Worm (Caenorhabditis elegans) whole organism, young adult: ENCODE measurements around the gene ndub-3.

Experiments used
- B0019.2 ChIP-seq: fragments of 200-800 bp; sonication (Bioruptor generic); conservative IDR thresholded peaks from 2 replicates; pipeline ENCODE4 v1.3.6; 2022; ENCODE audit warnings: missing genetic modification reagents, missing genetic modification characterization, missing compliant biosample characterization
- D2030.7 ChIP-seq: fragments of 200-800 bp; sonication (Bioruptor generic); IDR thresholded peaks from 2 replicates; pipeline ENCODE4 v1.3.6; 2022; ENCODE audit warnings: missing genetic modification reagents, missing genetic modification characterization, missing compliant biosample characterization
- F37B4.10 ChIP-seq: fragments of 200-800 bp; sonication (Bioruptor generic); IDR thresholded peaks from 2 replicates; pipeline ENCODE4 v1.3.6; 2022; ENCODE audit warnings: missing genetic modification characterization, missing compliant biosample characterization
- F39B2.1 ChIP-seq: fragments of 200-800 bp; sonication (Bioruptor generic); IDR thresholded peaks from 2 replicates; pipeline ENCODE4 v1.3.6; 2022; ENCODE audit warnings: missing genetic modification reagents, missing genetic modification characterization, missing compliant biosample characterization
- F55B11.4 ChIP-seq: sonication (generic microtip); optimal IDR thresholded peaks from 2 replicates; lab custom pipeline; 2016; ENCODE audit warnings: missing compliant biosample characterization, missing genetic modification characterization, borderline replicate concordance; ENCODE audit not compliant: insufficient read depth
- F57A8.1 ChIP-seq: fragments of 200-800 bp; sonication (Bioruptor generic); optimal IDR thresholded peaks from 2 replicates; lab custom pipeline; 2018; ENCODE audit warnings: mild to moderate bottlenecking, missing genetic modification characterization, moderate library complexity, missing compliant biosample characterization
- K11D2.4 ChIP-seq: fragments of 200-800 bp; sonication (Bioruptor generic); IDR thresholded peaks from 2 replicates; pipeline ENCODE4 v1.3.6; 2022; ENCODE audit warnings: missing genetic modification reagents, missing genetic modification characterization, missing compliant biosample characterization
- T07F8.4 ChIP-seq: sonication (generic microtip); optimal IDR thresholded peaks from 2 replicates; lab custom pipeline; 2016; ENCODE audit warnings: mild to moderate bottlenecking, missing genetic modification characterization, moderate library complexity, missing compliant biosample characterization
- Y53F4B.3 ChIP-seq: fragments of 200-800 bp; sonication (Bioruptor generic); IDR thresholded peaks from 2 replicates; pipeline ENCODE4 v1.3.6; 2022; ENCODE audit warnings: missing genetic modification reagents, missing genetic modification characterization, missing compliant biosample characterization
- Y53G8AR.9 ChIP-seq: fragments of 200-800 bp; sonication (Bioruptor generic); conservative IDR thresholded peaks from 2 replicates; pipeline ENCODE4 v1.3.6; 2022; ENCODE audit warnings: missing genetic modification reagents, missing genetic modification characterization, missing compliant biosample characterization
- Y56A3A.18 ChIP-seq: fragments of 200-800 bp; sonication (Bioruptor generic); IDR thresholded peaks from 2 replicates; pipeline ENCODE4 v1.3.6; 2022; ENCODE audit warnings: missing genetic modification reagents, missing genetic modification characterization, missing compliant biosample characterization
- akir-1 ChIP-seq: fragments of 200-800 bp; sonication (Bioruptor generic); optimal IDR thresholded peaks from 2 replicates; lab custom pipeline; 2018; ENCODE audit warnings: mild to moderate bottlenecking, missing genetic modification characterization, moderate library complexity, missing compliant biosample characterization
- aptf-3 ChIP-seq: fragments of 200-800 bp; sonication (Bioruptor generic); IDR thresholded peaks from 2 replicates; pipeline ENCODE4 v1.3.6; 2022; ENCODE audit warnings: missing genetic modification characterization, missing compliant biosample characterization
- ccch-3 ChIP-seq: fragments of 200-800 bp; sonication (Bioruptor generic); optimal IDR thresholded peaks from 2 replicates; lab custom pipeline; 2018; ENCODE audit warnings: mild to moderate bottlenecking, missing genetic modification characterization, missing compliant biosample characterization
- ceh-79 ChIP-seq: sonication (generic microtip); optimal IDR thresholded peaks from 2 replicates; lab custom pipeline; 2017; ENCODE audit warnings: mild to moderate bottlenecking, missing genetic modification characterization, missing compliant biosample characterization
- egl-18 ChIP-seq: fragments of 200-800 bp; sonication (Bioruptor generic); IDR thresholded peaks from 2 replicates; pipeline ENCODE4 v1.3.6; 2022; ENCODE audit warnings: missing genetic modification reagents, missing genetic modification characterization, missing compliant biosample characterization
- fkh-3 ChIP-seq: sonication (generic microtip); optimal IDR thresholded peaks from 2 replicates; lab custom pipeline; 2016; ENCODE audit warnings: mild to moderate bottlenecking, missing genetic modification characterization, missing compliant biosample characterization
- him-1 ChIP-seq: sonication (generic microtip); optimal IDR thresholded peaks from 2 replicates; lab custom pipeline; 2016; ENCODE audit warnings: missing genotype, missing genetic modification reagents, missing genetic modification characterization, missing compliant biosample characterization
- hlh-12 ChIP-seq: sonication (generic microtip); optimal IDR thresholded peaks from 2 replicates; lab custom pipeline; 2016; ENCODE audit warnings: missing genetic modification characterization, missing compliant biosample characterization
- hlh-26 ChIP-seq: fragments of 200-800 bp; sonication (Bioruptor generic); conservative IDR thresholded peaks from 2 replicates; pipeline ENCODE4 v1.3.6; 2022; ENCODE audit warnings: missing genetic modification reagents, missing genetic modification characterization, missing compliant biosample characterization
- hmg-1.2 ChIP-seq: fragments of 200-800 bp; sonication (Bioruptor generic); IDR thresholded peaks from 2 replicates; pipeline ENCODE4 v1.3.6; 2022; ENCODE audit warnings: missing genetic modification reagents, missing genetic modification characterization, missing compliant biosample characterization
- lin-54 ChIP-seq: fragments of 200-800 bp; sonication (Bioruptor generic); optimal IDR thresholded peaks from 2 replicates; lab custom pipeline; 2018; ENCODE audit warnings: mild to moderate bottlenecking, missing genetic modification characterization, missing compliant biosample characterization
- madf-3 ChIP-seq: fragments of 200-800 bp; sonication (Bioruptor generic); IDR thresholded peaks from 2 replicates; pipeline ENCODE4 v1.3.6; 2022; ENCODE audit warnings: missing genetic modification reagents, missing genetic modification characterization, missing compliant biosample characterization
- madf-6 ChIP-seq: fragments of 200-800 bp; sonication (Bioruptor generic); IDR thresholded peaks from 2 replicates; pipeline ENCODE4 v1.3.6; 2022; ENCODE audit warnings: missing genetic modification reagents, missing genetic modification characterization, missing compliant biosample characterization
- mcd-1 ChIP-seq: fragments of 200-800 bp; sonication (Bioruptor generic); IDR thresholded peaks from 2 replicates; pipeline ENCODE4 v1.3.6; 2022; ENCODE audit warnings: missing genetic modification reagents, missing genetic modification characterization, missing compliant biosample characterization
- mes-4 ChIP-seq: sonication (generic microtip); optimal IDR thresholded peaks from 2 replicates; lab custom pipeline; 2016; ENCODE audit warnings: missing genotype, missing genetic modification characterization, missing compliant biosample characterization
- mxl-1 ChIP-seq: sonication (generic microtip); optimal IDR thresholded peaks from 2 replicates; lab custom pipeline; 2016; ENCODE audit warnings: missing genetic modification characterization, missing compliant biosample characterization
- nfya-2 ChIP-seq: fragments of 200-800 bp; sonication (Bioruptor generic); IDR thresholded peaks from 2 replicates; pipeline ENCODE4 v1.3.6; 2022; ENCODE audit warnings: missing genetic modification reagents, missing genetic modification characterization, missing compliant biosample characterization
- nfyb-1 ChIP-seq: fragments of 200-800 bp; sonication (Bioruptor generic); IDR thresholded peaks from 2 replicates; pipeline ENCODE4 v1.3.6; 2022; ENCODE audit warnings: missing genetic modification reagents, missing genetic modification characterization, missing compliant biosample characterization
- nhr-27 ChIP-seq: fragments of 200-800 bp; sonication (Bioruptor generic); optimal IDR thresholded peaks from 2 replicates; lab custom pipeline; 2018; ENCODE audit warnings: mild to moderate bottlenecking, missing genetic modification characterization, moderate library complexity, missing compliant biosample characterization
- rec-8 ChIP-seq, 2 experiments: sonication (generic microtip); optimal IDR thresholded peaks; 2 replicates each; lab custom pipeline; 2016; ENCODE audit warnings: mild to moderate bottlenecking in 2 of 2, missing genetic modification characterization in 2 of 2, missing genetic modification reagents in 2 of 2, missing genotype in 2 of 2, missing biosample characterization in 1 of 2, missing compliant biosample characterization in 1 of 2, moderate library complexity in 1 of 2
- repo-1 ChIP-seq: sonication (generic microtip); optimal IDR thresholded peaks from 2 replicates; lab custom pipeline; 2017; ENCODE audit warnings: mild to moderate bottlenecking, missing genetic modification characterization, missing compliant biosample characterization
- rpc-1 ChIP-seq, 2 experiments: fragments of 150-350 bp in 1 of 2; sonication (generic microtip) in 1 of 2; optimal IDR thresholded peaks; 2 replicates each; lab custom pipeline; 2014 to 2018; ENCODE audit warnings: missing biosample characterization in 1 of 2, missing genetic modification characterization in 1 of 2, missing genetic modification reagents in 1 of 2, missing genotype in 1 of 2
- sea-2 ChIP-seq: fragments of 200-800 bp; sonication (Bioruptor generic); IDR thresholded peaks from 2 replicates; pipeline ENCODE4 v1.3.6; 2022; ENCODE audit warnings: missing genetic modification characterization, missing compliant biosample characterization
- sptf-2 ChIP-seq: fragments of 200-800 bp; sonication (Bioruptor generic); optimal IDR thresholded peaks from 2 replicates; lab custom pipeline; 2018; ENCODE audit warnings: mild to moderate bottlenecking, missing genetic modification characterization, missing compliant biosample characterization
- unc-62 ChIP-seq: fragments of 150-350 bp; optimal IDR thresholded peaks from 2 replicates; lab custom pipeline; 2014; ENCODE audit warnings: missing biosample characterization, missing genetic modification reagents, missing genetic modification characterization
- ztf-25 ChIP-seq: fragments of 200-800 bp; sonication (Bioruptor generic); IDR thresholded peaks from 2 replicates; pipeline ENCODE4 v1.3.6; 2022; ENCODE audit warnings: missing genetic modification reagents, missing genetic modification characterization, missing compliant biosample characterization
- ztf-3 ChIP-seq: fragments of 200-800 bp; sonication (Bioruptor generic); optimal IDR thresholded peaks from 2 replicates; lab custom pipeline; 2018; ENCODE audit warnings: mild to moderate bottlenecking, missing genetic modification characterization, missing compliant biosample characterization

The ndub-3 gene

DNA sequence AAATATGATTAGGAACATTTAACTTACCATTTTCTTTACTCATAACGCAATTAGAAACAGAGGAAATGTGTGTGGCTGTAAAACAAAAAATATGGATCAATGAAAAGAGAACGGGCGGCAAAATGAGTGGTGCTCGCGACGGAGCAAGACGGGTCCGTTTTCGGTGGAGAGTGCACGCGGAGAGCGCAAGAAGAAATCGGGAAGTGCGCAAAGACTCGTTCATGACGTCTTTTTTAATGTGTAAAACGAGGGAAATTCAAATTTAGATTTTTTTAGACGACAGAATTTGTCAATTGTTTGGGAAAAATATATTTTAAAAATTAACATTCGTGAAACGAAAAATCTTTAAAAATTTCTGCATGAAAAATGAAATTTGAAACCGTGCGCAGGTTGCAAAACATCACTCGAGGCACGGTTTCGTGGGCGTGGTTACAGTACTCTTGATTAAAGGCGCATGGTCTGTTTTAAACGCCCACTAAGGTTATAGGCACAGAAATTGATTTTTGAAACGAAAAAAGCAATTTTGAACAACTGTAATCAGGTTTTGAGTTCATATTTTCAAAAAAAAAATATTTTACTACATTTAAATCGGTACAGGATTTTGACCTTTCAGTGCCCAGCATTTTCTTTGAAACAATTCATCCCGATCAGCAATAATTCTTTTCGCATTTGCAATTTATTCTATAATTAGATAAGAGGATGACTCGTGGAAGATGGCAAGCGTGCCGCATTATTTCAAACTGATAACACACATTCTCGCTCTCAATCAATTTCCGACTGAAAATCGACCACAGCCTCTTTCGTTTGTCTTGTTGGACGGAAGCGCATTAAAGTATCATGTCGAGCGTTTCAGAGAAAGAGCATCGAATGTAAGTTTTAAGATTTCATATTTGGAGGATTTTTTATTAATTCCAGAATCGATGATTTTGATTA, 4.8 kb upstream of the ndub-3 start, which contains the start of the genes szy-20 and C18E9.5 (continued):
- no peak for TF ChIP-seq mxl-1 (tag; lab: Kevin White, UChicago)
- TF ChIP-seq F39B2.1 (GFP tag; lab: Robert Waterston, UW): no peak
- no peak for TF ChIP-seq ccch-3 (GFP tag; lab: Kevin White, UChicago)
- TF ChIP-seq B0019.2 (GFP tag; lab: Robert Waterston, UW): no peak
- TF ChIP-seq Y53F4B.3: no peak
- no peak for TF ChIP-seq F37B4.10 (GFP tag; lab: Robert Waterston, UW)
- no peak for TF ChIP-seq sea-2 (GFP tag; lab: Robert Waterston, UW)
- TF ChIP-seq Y56A3A.18: no peak
- TF ChIP-seq sptf-2 (GFP tag; lab: Kevin White, UChicago): no peak
- peak; percentile 47 for TF ChIP-seq hmg-1.2 (GFP tag; lab: Robert Waterston, UW)
- no peak for TF ChIP-seq Y53G8AR.9 (GFP tag; lab: Robert Waterston, UW)
- TF ChIP-seq ztf-25 (GFP tag; lab: Robert Waterston, UW): no peak
- TF ChIP-seq repo-1: peak; percentile 23
- TF ChIP-seq madf-3 (GFP tag; lab: Robert Waterston, UW): 0 out of 2 replicates have a peak, but pooled peaks have one; percentile 56
- TF ChIP-seq aptf-3 (GFP tag; lab: Robert Waterston, UW): no peak
- TF ChIP-seq madf-6: peak; percentile 94
- TF ChIP-seq T07F8.4 (tag; lab: Kevin White, UChicago): no peak
- peak; percentile 81 for TF ChIP-seq mcd-1 (GFP tag; lab: Robert Waterston, UW)
- no peak for TF ChIP-seq mes-4 (tag; lab: Kevin White, UChicago)
- TF ChIP-seq rec-8 (tag; optimal IDR thresholded peaks at IDR 0.05; lab: Kevin White, UChicago): no peak
- TF ChIP-seq unc-62 (GFP tag; lab: Kevin White, UChicago): no peak
- TF ChIP-seq D2030.7 (GFP tag; lab: Robert Waterston, UW): peak; percentile 73
- TF ChIP-seq nfya-2 (GFP tag; lab: Robert Waterston, UW): no peak
- TF ChIP-seq fkh-3 (tag; lab: Kevin White, UChicago): no peak
- TF ChIP-seq hlh-12: no peak
- TF ChIP-seq him-1 (tag; lab: Kevin White, UChicago): peak; percentile 46
- no peak for TF ChIP-seq F55B11.4 (tag; lab: Kevin White, UChicago)
- peak; percentile 64; the same call in 1 of the 2 replicates for TF ChIP-seq K11D2.4 (GFP tag; lab: Robert Waterston, UW)
- no peak for TF ChIP-seq F57A8.1 (GFP tag; lab: Kevin White, UChicago)
- no peak for TF ChIP-seq nhr-27 (tag; lab: Kevin White, UChicago)
- 0 out of 2 replicates have a peak, but pooled peaks have one; percentile 49 for TF ChIP-seq nfyb-1
- no peak for TF ChIP-seq akir-1 (GFP tag; lab: Kevin White, UChicago)
- TF ChIP-seq ceh-79 (tag; lab: Kevin White, UChicago): no peak
- no peak for TF ChIP-seq rpc-1 (optimal IDR thresholded peaks at IDR 0.05; lab: Kevin White, UChicago)
- TF ChIP-seq rpc-1 (tag; optimal IDR thresholded peaks at IDR 0.05; lab: Kevin White, UChicago): no peak
- no peak for TF ChIP-seq egl-18 (GFP tag; lab: Robert Waterston, UW)
- peak; percentile 93 for TF ChIP-seq lin-54
- TF ChIP-seq hlh-26 (GFP tag; lab: Robert Waterston, UW): no peak
- TF ChIP-seq ztf-3 (GFP tag; lab: Kevin White, UChicago): no peak
- TF ChIP-seq, all 124 proteins: peak for 43
